Worm (Caenorhabditis elegans): Measurements from ENCODE around the gene ptrn-1.

DNA sequence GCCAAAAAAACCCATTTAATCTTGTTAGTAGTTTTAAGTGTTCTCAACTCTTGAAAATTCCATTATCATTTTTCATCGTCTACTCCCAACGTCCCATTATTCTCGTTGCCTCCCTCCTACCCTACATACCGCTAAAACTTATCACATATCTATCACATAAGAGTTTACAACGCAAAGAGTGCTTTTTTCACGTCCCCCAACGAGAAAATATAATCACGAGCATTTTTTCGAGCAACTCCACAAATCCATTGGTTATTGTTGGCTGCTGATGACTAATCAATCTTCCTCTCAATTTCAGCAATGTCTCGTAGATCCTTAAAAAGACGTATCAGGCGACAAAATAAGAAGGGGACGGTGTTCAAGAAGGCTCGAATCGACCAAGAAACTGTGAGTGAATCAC, 51.7 kb downstream of the ptrn-1 start, which contains the start of gene mbl-1:
- TF ChIP-seq flt-1 (GFP tag; IDR thresholded peaks at IDR 0.05), result no peak
- no peak for TF ChIP-seq ref-1 (GFP tag; conservative IDR thresholded peaks at IDR 0.05)

Data from whole organism, midembryonic.